Fruit fly (Drosophila melanogaster): ENCODE results near the gene ppk26.

The ppk26 gene

dm6 chr3L:7437366-7437765, 18.6 kb upstream of the ppk26 start, which contains the start of gene CG14835:
TSS of gene CG14835 (minus strand) at chr3L:7437466.
- TF ChIP-seq CG12768 (GFP tag; optimal IDR thresholded peaks at IDR 0.05) (no peak), toe (GFP tag; optimal IDR thresholded peaks at IDR 0.05) (no peak), CG5204 (GFP tag; optimal IDR thresholded peaks at IDR 0.05) (no peak), CG11617 (GFP tag; optimal IDR thresholded peaks at IDR 0.05) (no peak), Clk (GFP tag; optimal IDR thresholded peaks at IDR 0.05) (no peak)

- TF ChIP-seq CG7045 (GFP tag; optimal IDR thresholded peaks at IDR 0.05) (no peak), Clk (GFP tag; optimal IDR thresholded peaks at IDR 0.05) (no peak), cic (GFP tag; optimal IDR thresholded peaks at IDR 0.05) (no peak), CG33017 (tag; optimal IDR thresholded peaks at IDR 0.05) (no peak), CG7101 (tag; optimal IDR thresholded peaks at IDR 0.05) (no peak), CG1620 (GFP tag; optimal IDR thresholded peaks at IDR 0.05) (no peak), tj (GFP tag; optimal IDR thresholded peaks at IDR 0.05) (no peak), Crg-1 (GFP tag; optimal IDR thresholded peaks at IDR 0.05) (no peak), CG14711 (tag; optimal IDR thresholded peaks at IDR 0.05) (no peak), CG11617 (GFP tag; optimal IDR thresholded peaks at IDR 0.05) (no peak), ovo (GFP tag; optimal IDR thresholded peaks at IDR 0.05) (no peak), CG5204 (GFP tag; optimal IDR thresholded peaks at IDR 0.05) (no peak), Hr96 (GFP tag; optimal IDR thresholded peaks at IDR 0.05) (no peak), kay (GFP tag; ENCODE audit: borderline replicate concordance) (no peak), CG12768 (GFP tag; optimal IDR thresholded peaks at IDR 0.05) (no peak), Mnt (GFP tag; optimal IDR thresholded peaks at IDR 0.05) (no peak), pad (GFP tag; optimal IDR thresholded peaks at IDR 0.05) (no peak), cnc (optimal IDR thresholded peaks at IDR 0.05) (no peak), toe (GFP tag; optimal IDR thresholded peaks at IDR 0.05) (no peak)
Observed at dm6 chr3L:7439305-7439704, 16.6 kb upstream of the ppk26 start, which contains the start of gene sphinx1. TSS of gene sphinx1 (minus strand) at chr3L:7439405.

dm6 chr3L:7440633-7441032, 15.3 kb upstream of the ppk26 start, which contains the start of gene sphinx2:
TSS of gene sphinx2 (minus strand) at chr3L:7440733.
- TF ChIP-seq ovo (GFP tag; optimal IDR thresholded peaks at IDR 0.05) (no peak), CG14711 (tag; optimal IDR thresholded peaks at IDR 0.05) (no peak), CG12768 (GFP tag; optimal IDR thresholded peaks at IDR 0.05) (no peak), tj (GFP tag; optimal IDR thresholded peaks at IDR 0.05) (no peak), Hr96 (GFP tag; optimal IDR thresholded peaks at IDR 0.05) (no peak), cic (GFP tag; optimal IDR thresholded peaks at IDR 0.05) (no peak), CG5204 (GFP tag; optimal IDR thresholded peaks at IDR 0.05) (no peak), Crg-1 (GFP tag; optimal IDR thresholded peaks at IDR 0.05) (no peak), CG7101 (tag; optimal IDR thresholded peaks at IDR 0.05) (no peak), kay (GFP tag; ENCODE audit: borderline replicate concordance) (no peak), Clk (GFP tag; optimal IDR thresholded peaks at IDR 0.05) (no peak), toe (GFP tag; optimal IDR thresholded peaks at IDR 0.05) (no peak), CG7045 (GFP tag; optimal IDR thresholded peaks at IDR 0.05) (no peak), Mnt (GFP tag; optimal IDR thresholded peaks at IDR 0.05) (no peak)

- TF ChIP-seq CG7045 (GFP tag; optimal IDR thresholded peaks at IDR 0.05) (no peak), CG7101 (tag; optimal IDR thresholded peaks at IDR 0.05) (no peak), tj (GFP tag; optimal IDR thresholded peaks at IDR 0.05) (no peak), cnc (optimal IDR thresholded peaks at IDR 0.05) (no peak), CG5204 (GFP tag; optimal IDR thresholded peaks at IDR 0.05) (no peak), Crg-1 (GFP tag; optimal IDR thresholded peaks at IDR 0.05) (no peak), pad (GFP tag; optimal IDR thresholded peaks at IDR 0.05) (no peak), CG11617 (GFP tag; optimal IDR thresholded peaks at IDR 0.05) (no peak), Hr96 (GFP tag; optimal IDR thresholded peaks at IDR 0.05) (no peak)
Observed at dm6 chr3L:7449097-7449496, 6.9 kb upstream of the ppk26 start.

dm6 chr3L:7450553-7450952, 5.4 kb upstream of the ppk26 start, which contains the start of gene CG33278:
TSS of gene CG33278 (plus strand) at chr3L:7450853.
- no peak for TF ChIP-seq CG7045 (GFP tag; optimal IDR thresholded peaks at IDR 0.05)
- no peak for TF ChIP-seq CG33017 (tag; optimal IDR thresholded peaks at IDR 0.05)
- TF ChIP-seq pad (GFP tag; optimal IDR thresholded peaks at IDR 0.05): no peak
- no peak for TF ChIP-seq CG11617 (GFP tag; optimal IDR thresholded peaks at IDR 0.05)

dm6 chr3L:7465209-7465608, 9.3 kb downstream of the ppk26 start, which contains the start of the genes CG42660, CG42661 and Tsp66A:
TSS of gene CG42660 (plus strand) at chr3L:7465509.
TSS of gene CG42661 (plus strand) at chr3L:7465509.
TSS of gene Tsp66A (plus strand) at chr3L:7465509.
- TF ChIP-seq ovo (GFP tag; optimal IDR thresholded peaks at IDR 0.05): no peak
- TF ChIP-seq tj (GFP tag; optimal IDR thresholded peaks at IDR 0.05): no peak
- no peak for TF ChIP-seq toe (GFP tag; optimal IDR thresholded peaks at IDR 0.05)

- no peak for TF ChIP-seq toe (GFP tag; optimal IDR thresholded peaks at IDR 0.05)
- no peak for TF ChIP-seq Mnt (GFP tag; optimal IDR thresholded peaks at IDR 0.05)
- no peak for TF ChIP-seq CG14711 (tag; optimal IDR thresholded peaks at IDR 0.05)
- TF ChIP-seq ovo (GFP tag; optimal IDR thresholded peaks at IDR 0.05): no peak
- TF ChIP-seq Clk (GFP tag; optimal IDR thresholded peaks at IDR 0.05): no peak
- no peak for TF ChIP-seq CG1620 (GFP tag; optimal IDR thresholded peaks at IDR 0.05)
- no peak for TF ChIP-seq tj (GFP tag; optimal IDR thresholded peaks at IDR 0.05)
Observed at dm6 chr3L:7470202-7470601, 14.3 kb downstream of the ppk26 start, which contains the start of gene CG8543. TSS of gene CG8543 (minus strand) at chr3L:7470302.

- no peak for TF ChIP-seq Crg-1 (GFP tag; optimal IDR thresholded peaks at IDR 0.05)
- TF ChIP-seq CG7045 (GFP tag; optimal IDR thresholded peaks at IDR 0.05): no peak
- TF ChIP-seq ovo (GFP tag; optimal IDR thresholded peaks at IDR 0.05): no peak
- TF ChIP-seq Mnt (GFP tag; optimal IDR thresholded peaks at IDR 0.05): no peak
- no peak for TF ChIP-seq CG5204 (GFP tag; optimal IDR thresholded peaks at IDR 0.05)
- TF ChIP-seq CG11617 (GFP tag; optimal IDR thresholded peaks at IDR 0.05): no peak
- TF ChIP-seq kay (GFP tag; ENCODE audit: borderline replicate concordance): no peak
- no peak for TF ChIP-seq CG7101 (tag; optimal IDR thresholded peaks at IDR 0.05)
- TF ChIP-seq CG1620 (GFP tag; optimal IDR thresholded peaks at IDR 0.05): no peak
- no peak for TF ChIP-seq toe (GFP tag; optimal IDR thresholded peaks at IDR 0.05)
- TF ChIP-seq cic (GFP tag; optimal IDR thresholded peaks at IDR 0.05): no peak
- no peak for TF ChIP-seq Hr96 (GFP tag; optimal IDR thresholded peaks at IDR 0.05)
- TF ChIP-seq CG33017 (tag; optimal IDR thresholded peaks at IDR 0.05): no peak
- TF ChIP-seq bab1 (GFP tag; optimal IDR thresholded peaks at IDR 0.05): no peak
- TF ChIP-seq Clk (GFP tag; optimal IDR thresholded peaks at IDR 0.05): no peak
- no peak for TF ChIP-seq cnc (optimal IDR thresholded peaks at IDR 0.05)
- no peak for TF ChIP-seq CG14711 (tag; optimal IDR thresholded peaks at IDR 0.05)
- no peak for TF ChIP-seq CG12768 (GFP tag; optimal IDR thresholded peaks at IDR 0.05)
- no peak for TF ChIP-seq pad (GFP tag; optimal IDR thresholded peaks at IDR 0.05)
- no peak for TF ChIP-seq tj (GFP tag; optimal IDR thresholded peaks at IDR 0.05)
Observed at dm6 chr3L:7471259-7471658, 15.3 kb downstream of the ppk26 start, which contains the start of gene CG8541. TSS of gene CG8541 (plus strand) at chr3L:7471559.
